Fruit fly (Drosophila melanogaster): ENCODE measurements around the gene CG10970.

DNA sequence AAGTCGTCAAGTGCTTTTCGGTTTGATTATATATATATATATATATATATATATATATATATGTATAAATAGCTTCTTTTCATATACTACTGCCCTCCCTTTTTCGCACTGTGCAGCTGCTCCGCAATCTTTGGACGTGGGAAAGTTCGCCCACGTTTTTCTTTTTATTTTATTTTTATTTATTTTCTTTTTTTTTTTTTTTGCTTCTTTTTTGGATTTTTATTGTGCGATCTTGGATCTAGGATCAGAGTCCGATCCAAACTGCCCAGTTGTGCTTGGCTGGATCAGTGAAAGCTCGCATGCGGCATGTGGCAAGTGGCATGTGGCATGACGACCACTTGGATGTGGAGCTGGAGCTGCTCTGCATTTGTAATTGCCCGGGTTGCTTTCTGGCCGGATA, 7.8 kb downstream of the CG10970 start:
- TF ChIP-seq CG8478 (optimal IDR thresholded peaks at IDR 0.05) (no peak), CTCF (optimal IDR thresholded peaks at IDR 0.05) (no peak)

Measured in S2 (cell line).